Worm (Caenorhabditis elegans) whole organism, L2 larva: ENCODE data around the gene T12A7.6.

Experiments used
- C34F6.9 ChIP-seq: fragments of 150-350 bp; optimal IDR thresholded peaks from 2 replicates; lab custom pipeline; 2014; ENCODE audit warnings: missing biosample characterization, missing genetic modification characterization
- F13H6.1 ChIP-seq: sonication (generic microtip); optimal IDR thresholded peaks from 2 replicates; lab custom pipeline; 2016; ENCODE audit warnings: missing genetic modification characterization, missing compliant biosample characterization
- Y55F3AM.14 ChIP-seq: fragments of 200-800 bp; sonication (Bioruptor generic); optimal IDR thresholded peaks from 2 replicates; lab custom pipeline; 2018; ENCODE audit warnings: mild to moderate bottlenecking, missing genetic modification characterization, missing compliant biosample characterization
- ZK546.5 ChIP-seq: sonication (generic microtip); optimal IDR thresholded peaks from 2 replicates; lab custom pipeline; 2017; ENCODE audit warnings: missing biosample characterization, missing genetic modification characterization
- alr-1 ChIP-seq: fragments of 150-350 bp; optimal IDR thresholded peaks from 2 replicates; lab custom pipeline; 2014; ENCODE audit warnings: missing biosample characterization, missing genetic modification characterization
- aly-2 ChIP-seq: fragments of 150-350 bp; optimal IDR thresholded peaks from 2 replicates; lab custom pipeline; 2014; ENCODE audit warnings: missing biosample characterization, missing genetic modification characterization
- blmp-1 ChIP-seq: sonication (generic microtip); optimal IDR thresholded peaks from 2 replicates; lab custom pipeline; 2017; ENCODE audit warnings: missing genetic modification characterization, mild to moderate bottlenecking, missing compliant biosample characterization, antibody characterized with exemption, moderate library complexity; ENCODE audit not compliant: insufficient read depth
- ceh-16 ChIP-seq: fragments of 150-350 bp; optimal IDR thresholded peaks from 2 replicates; lab custom pipeline; 2014; ENCODE audit warnings: missing biosample characterization, missing genetic modification characterization
- ceh-82 ChIP-seq: fragments of 150-350 bp; optimal IDR thresholded peaks from 2 replicates; lab custom pipeline; 2014; ENCODE audit warnings: missing biosample characterization, missing genetic modification characterization
- crh-2 ChIP-seq: sonication (generic microtip); optimal IDR thresholded peaks from 2 replicates; lab custom pipeline; 2017; ENCODE audit warnings: missing biosample characterization, missing genetic modification characterization
- dmd-4 ChIP-seq: sonication (generic microtip); optimal IDR thresholded peaks from 2 replicates; lab custom pipeline; 2017; ENCODE audit warnings: missing biosample characterization, missing genetic modification characterization
- egl-27 ChIP-seq: sonication (generic microtip); optimal IDR thresholded peaks from 3 replicates; lab custom pipeline; 2017; ENCODE audit warnings: missing biosample characterization, missing genetic modification reagents, missing genetic modification characterization
- elt-3 ChIP-seq: sonication (generic microtip); optimal IDR thresholded peaks from 2 replicates; lab custom pipeline; 2017; ENCODE audit warnings: missing biosample characterization, missing genetic modification characterization
- fos-1 ChIP-seq: fragments of 150-350 bp; optimal IDR thresholded peaks from 2 replicates; lab custom pipeline; 2014; ENCODE audit warnings: missing biosample characterization, missing genetic modification characterization
- lin-11 ChIP-seq: fragments of 150-350 bp; sonication (generic microtip); optimal IDR thresholded peaks from 2 replicates; lab custom pipeline; 2014; ENCODE audit warnings: missing biosample characterization, missing genetic modification characterization, inconsistent platforms, mixed read lengths
- lin-13 ChIP-seq: fragments of 150-350 bp; optimal IDR thresholded peaks from 2 replicates; lab custom pipeline; 2014; ENCODE audit warnings: missing biosample characterization, missing genetic modification reagents, missing genetic modification characterization
- lsy-2 ChIP-seq, 2 experiments: fragments of 150-350 bp in 1 of 2; sonication (generic microtip) in 1 of 2; optimal IDR thresholded peaks; 2 replicates each; lab custom pipeline; 2014 to 2017; ENCODE audit warnings: missing biosample characterization in 2 of 2, missing genetic modification characterization in 2 of 2
- mdl-1 ChIP-seq, 2 experiments: fragments of 150-350 bp in 1 of 2; sonication (generic microtip) in 1 of 2; optimal IDR thresholded peaks; 2 replicates each; lab custom pipeline; 2017; ENCODE audit warnings: missing biosample characterization in 2 of 2, missing genetic modification characterization in 2 of 2
- nhr-10 ChIP-seq: sonication (generic microtip); optimal IDR thresholded peaks from 2 replicates; lab custom pipeline; 2017; ENCODE audit warnings: missing biosample characterization, missing genetic modification characterization
- nhr-11 ChIP-seq: fragments of 150-350 bp; optimal IDR thresholded peaks from 2 replicates; lab custom pipeline; 2014; ENCODE audit warnings: missing biosample characterization, missing genetic modification characterization
- nhr-12 ChIP-seq: fragments of 150-350 bp; optimal IDR thresholded peaks from 2 replicates; lab custom pipeline; 2014; ENCODE audit warnings: missing biosample characterization, missing genetic modification characterization
- nhr-129 ChIP-seq: fragments of 150-350 bp; optimal IDR thresholded peaks from 2 replicates; lab custom pipeline; 2014; ENCODE audit warnings: missing biosample characterization, missing genetic modification characterization
- nhr-21 ChIP-seq: fragments of 150-350 bp; optimal IDR thresholded peaks from 2 replicates; lab custom pipeline; 2014; ENCODE audit warnings: missing biosample characterization, missing genetic modification characterization
- nhr-23 ChIP-seq: fragments of 150-350 bp; optimal IDR thresholded peaks from 2 replicates; lab custom pipeline; 2014; ENCODE audit warnings: missing biosample characterization, missing genetic modification reagents, missing genetic modification characterization
- nhr-237 ChIP-seq: fragments of 150-350 bp; optimal IDR thresholded peaks from 2 replicates; lab custom pipeline; 2014; ENCODE audit warnings: missing biosample characterization, missing genetic modification characterization
- nhr-25 ChIP-seq: fragments of 150-350 bp; sonication (generic microtip); optimal IDR thresholded peaks from 3 replicates; lab custom pipeline; 2014; ENCODE audit warnings: missing biosample characterization, missing genetic modification characterization
- peb-1 ChIP-seq: fragments of 150-350 bp; optimal IDR thresholded peaks from 2 replicates; lab custom pipeline; 2014; ENCODE audit warnings: missing biosample characterization, missing genetic modification characterization
- sem-4 ChIP-seq: fragments of 150-350 bp; optimal IDR thresholded peaks from 2 replicates; lab custom pipeline; 2014; ENCODE audit warnings: missing biosample characterization, missing genetic modification reagents, missing genetic modification characterization
- skn-1 ChIP-seq: sonication (generic microtip); optimal IDR thresholded peaks from 2 replicates; lab custom pipeline; 2017; ENCODE audit warnings: missing biosample characterization, missing genetic modification characterization
- sma-3 ChIP-seq: sonication (generic microtip); optimal IDR thresholded peaks from 2 replicates; lab custom pipeline; 2016; ENCODE audit warnings: missing genetic modification reagents, missing genetic modification characterization, missing compliant biosample characterization
- sma-9 ChIP-seq, 2 experiments: fragments of 150-350 bp in 1 of 2; sonication (generic microtip) in 1 of 2; optimal IDR thresholded peaks; 2 replicates each; lab custom pipeline; 2014 to 2016; ENCODE audit warnings: missing genetic modification characterization in 2 of 2, mild to moderate bottlenecking in 1 of 2, missing biosample characterization in 1 of 2, missing compliant biosample characterization in 1 of 2, missing genetic modification reagents in 1 of 2, moderate library complexity in 1 of 2
- snpc-4 ChIP-seq: fragments of 150-350 bp; optimal IDR thresholded peaks from 2 replicates; lab custom pipeline; 2014; ENCODE audit warnings: missing biosample characterization, missing genetic modification characterization
- unc-39 ChIP-seq: fragments of 150-350 bp; optimal IDR thresholded peaks from 2 replicates; lab custom pipeline; 2014; ENCODE audit warnings: missing biosample characterization, missing genetic modification characterization
- unc-55 ChIP-seq: fragments of 150-350 bp; sonication (generic microtip); optimal IDR thresholded peaks from 3 replicates; lab custom pipeline; 2014; ENCODE audit warnings: missing biosample characterization, missing genetic modification reagents, missing genetic modification characterization
- zag-1 ChIP-seq: fragments of 150-350 bp; optimal IDR thresholded peaks from 2 replicates; lab custom pipeline; 2014; ENCODE audit warnings: missing biosample characterization, missing genetic modification characterization
- ztf-1 ChIP-seq: fragments of 200-800 bp; sonication (Bioruptor generic); conservative IDR thresholded peaks from 2 replicates; pipeline ENCODE4 v1.3.6; 2022; ENCODE audit warnings: missing genetic modification characterization, missing compliant biosample characterization
- ztf-4 ChIP-seq: fragments of 150-350 bp; optimal IDR thresholded peaks from 2 replicates; lab custom pipeline; 2014; ENCODE audit warnings: missing biosample characterization, missing genetic modification characterization

T12A7.6 gene

ce11 chrIV:11748852-11749251 is at the start of gene T12A7.6:
Gene T12A7.6, plus strand, starts transcription at chrIV:11749220.
- peak; percentile 33 for TF ChIP-seq sma-9 (GFP tag; optimal IDR thresholded peaks at IDR 0.05; lab: Kevin White, UChicago)
- TF ChIP-seq sma-9 (tag; optimal IDR thresholded peaks at IDR 0.05; lab: Kevin White, UChicago): no peak
- peak in 1 of 2 experiments; percentile 25 for TF ChIP-seq lsy-2 (tag; optimal IDR thresholded peaks at IDR 0.05; lab: Kevin White, UChicago)
- no peak for TF ChIP-seq elt-3 (tag; lab: Kevin White, UChicago)
- no peak for TF ChIP-seq nhr-21
- TF ChIP-seq lin-13 (GFP tag; lab: Kevin White, UChicago): no peak
- TF ChIP-seq unc-55 (GFP tag; lab: Kevin White, UChicago): no peak
- no peak for TF ChIP-seq snpc-4 (tag; lab: Kevin White, UChicago)
- no peak for TF ChIP-seq ZK546.5 (tag; lab: Kevin White, UChicago)
- TF ChIP-seq nhr-11 (tag; lab: Kevin White, UChicago): no peak
- TF ChIP-seq zag-1 (tag; lab: Kevin White, UChicago): no peak
- peak; percentile 23 for TF ChIP-seq C34F6.9
- peak; percentile 70 for TF ChIP-seq F13H6.1 (tag; lab: Kevin White, UChicago)
- TF ChIP-seq nhr-129: peak; percentile 74
- TF ChIP-seq unc-39 (tag; lab: Kevin White, UChicago): no peak

DNA sequence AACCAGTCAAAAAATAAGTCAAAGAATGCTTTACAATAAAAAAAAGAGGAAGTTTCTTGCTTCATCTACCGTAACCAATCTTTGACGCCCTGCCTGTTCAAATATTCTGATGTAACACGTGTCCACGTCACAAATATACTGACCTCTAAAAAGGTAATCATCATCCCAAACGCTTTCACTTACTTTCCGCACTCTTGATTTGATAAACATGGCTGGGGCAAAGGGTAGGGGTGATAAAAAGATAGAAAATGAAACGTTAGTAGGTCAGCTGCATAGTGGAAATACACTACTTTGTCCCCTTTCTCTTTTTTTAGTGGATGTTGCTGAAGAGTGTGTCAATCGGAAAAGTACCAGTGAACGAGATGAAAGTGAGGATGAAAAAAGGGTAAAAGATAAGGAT is 48.9 kb upstream of the T12A7.6 start:
- TF ChIP-seq sem-4 (tag; lab: Kevin White, UChicago) (peak; percentile 13), egl-27 (tag; lab: Kevin White, UChicago) (peak; percentile 67), nhr-23 (no peak), crh-2 (tag; lab: Kevin White, UChicago) (peak; percentile 35), blmp-1 (peak; percentile 93), nhr-129 (no peak), nhr-25 (tag; lab: Kevin White, UChicago) (peak; percentile 61), skn-1 (tag; lab: Kevin White, UChicago) (no peak), fos-1 (peak; percentile 31), nhr-21 (peak; percentile 32), ceh-16 (tag; lab: Kevin White, UChicago) (peak; percentile 28), sma-3 (GFP tag; lab: Kevin White, UChicago) (peak; percentile 24), sma-9 (GFP tag; optimal IDR thresholded peaks at IDR 0.05; lab: Kevin White, UChicago) (peak; percentile 26), sma-9 (tag; optimal IDR thresholded peaks at IDR 0.05; lab: Kevin White, UChicago) (no peak)

DNA sequence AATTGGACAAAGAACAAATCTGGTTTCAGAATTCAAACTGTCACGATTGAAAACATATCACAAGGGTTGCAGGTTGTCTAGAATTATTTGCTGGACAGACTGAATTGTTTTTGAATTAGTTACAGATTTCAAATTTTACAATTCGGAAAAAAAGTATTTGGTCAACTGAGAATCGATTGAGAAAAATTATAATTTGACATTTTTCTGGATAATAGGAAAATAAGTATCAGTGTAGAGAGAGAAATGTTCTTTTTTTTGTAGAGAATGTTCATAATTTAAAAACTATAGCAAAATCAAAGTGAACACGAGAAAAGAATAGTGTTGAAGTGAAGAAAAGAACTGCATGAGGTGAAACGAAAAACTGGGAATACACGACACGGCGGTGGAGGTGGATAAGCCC is 48.3 kb upstream of the T12A7.6 start, which contains the start of gene dpy-20:
TSS of gene dpy-20 (minus strand) at position 101 of the 400 bp plus-strand sequence.
- TF ChIP-seq ztf-1 (GFP tag; lab: Robert Waterston, UW) (no peak), nhr-237 (tag; lab: Kevin White, UChicago) (no peak), nhr-10 (tag; lab: Kevin White, UChicago) (no peak), blmp-1 (no peak), sma-3 (GFP tag; lab: Kevin White, UChicago) (no peak), dmd-4 (no peak), nhr-23 (no peak), nhr-25 (tag; lab: Kevin White, UChicago) (no peak), skn-1 (tag; lab: Kevin White, UChicago) (no peak), aly-2 (tag; lab: Kevin White, UChicago) (no peak), F13H6.1 (tag; lab: Kevin White, UChicago) (no peak), lin-13 (GFP tag; lab: Kevin White, UChicago) (no peak), ztf-4 (tag; lab: Kevin White, UChicago) (no peak), elt-3 (tag; lab: Kevin White, UChicago) (no peak), lin-11 (tag; lab: Kevin White, UChicago) (no peak), sem-4 (tag; lab: Kevin White, UChicago) (no peak), nhr-12 (no peak), crh-2 (tag; lab: Kevin White, UChicago) (no peak), ceh-82 (no peak)

- TF ChIP-seq nhr-21 (peak; percentile 66), ZK546.5 (tag; lab: Kevin White, UChicago) (no peak)
Measured at ce11 chrIV:11701878-11702277, 47.1 kb upstream of the T12A7.6 start.

ce11 chrIV:11703685-11704296 is 45.2 kb upstream of the T12A7.6 start, which contains the start of the genes T22B3.3 and alg-3:
Gene T22B3.3, minus strand, starts transcription at chrIV:11703785.
Gene alg-3, plus strand, starts transcription at chrIV:11704246.
- TF ChIP-seq ceh-16 (tag; lab: Kevin White, UChicago) (no peak), zag-1 (tag; lab: Kevin White, UChicago) (no peak), nhr-21 (no peak), Y55F3AM.14 (GFP tag; lab: Kevin White, UChicago) (no peak), nhr-12 (no peak), mdl-1 (tag; optimal IDR thresholded peaks at IDR 0.05; lab: Kevin White, UChicago) (no peak), lin-13 (GFP tag; lab: Kevin White, UChicago) (no peak), nhr-11 (tag; lab: Kevin White, UChicago) (no peak), alr-1 (tag; lab: Kevin White, UChicago) (no peak), sem-4 (tag; lab: Kevin White, UChicago) (no peak), peb-1 (no peak), nhr-129 (no peak)
- TF ChIP-seq, all 48 proteins: peak for 0
